Fruit fly (Drosophila melanogaster) whole organism, embryonic: ENCODE results near the gene CG15358.
A peak's percentile ranks its signal among the peaks of the same experiment; 100 is the strongest.

Experiments used
- Antp ChIP-seq: fragments of 200-800 bp; sonication (Bioruptor generic); optimal IDR thresholded peaks from 3 replicates; lab custom pipeline; 2016; ENCODE audit warnings: missing biosample characterization, missing genetic modification characterization
- B-H1 ChIP-seq: fragments of 200-800 bp; sonication (Bioruptor generic); IDR thresholded peaks from 3 replicates; pipeline ENCODE4 v1.3.6; 2022; ENCODE audit warnings: missing biosample characterization, missing genetic modification characterization
- Bgb ChIP-seq: fragments of 200-800 bp; sonication (Bioruptor generic); IDR thresholded peaks from 2 replicates; pipeline ENCODE4 v1.3.6; 2022; ENCODE audit warnings: missing biosample characterization, missing genetic modification characterization; ENCODE audit not compliant: partially characterized antibody
- CG11247 ChIP-seq: fragments of 200-800 bp; sonication (Bioruptor generic); IDR thresholded peaks from 2 replicates; pipeline ENCODE4 v1.3.6; 2022; ENCODE audit warnings: missing biosample characterization, missing genetic modification characterization
- CG11398 ChIP-seq: fragments of 200-800 bp; sonication (Bioruptor generic); optimal IDR thresholded peaks from 2 replicates; lab custom pipeline; 2016; ENCODE audit warnings: missing biosample characterization, missing genetic modification characterization
- CG12071 ChIP-seq: fragments of 200-800 bp; sonication (Bioruptor generic); optimal IDR thresholded peaks from 3 replicates; lab custom pipeline; 2018; ENCODE audit warnings: missing biosample characterization, mild to moderate bottlenecking, missing genetic modification characterization
- CG12219 ChIP-seq: fragments of 200-800 bp; sonication (Bioruptor generic); optimal IDR thresholded peaks from 3 replicates; lab custom pipeline; 2018; ENCODE audit warnings: missing biosample characterization, mild to moderate bottlenecking, missing genetic modification characterization
- CG15514 ChIP-seq: fragments of 200-800 bp; sonication (Bioruptor generic); optimal IDR thresholded peaks from 3 replicates; lab custom pipeline; 2017; ENCODE audit warnings: missing biosample characterization, missing genetic modification characterization, mild to moderate bottlenecking, moderate library complexity, missing genetic modification reagents
- CG17612 ChIP-seq: fragments of 200-800 bp; sonication (Bioruptor generic); IDR thresholded peaks from 2 replicates; pipeline ENCODE4 v1.3.6; 2022; ENCODE audit warnings: missing biosample characterization, missing genetic modification characterization
- CG1832 ChIP-seq: fragments of 200-800 bp; sonication (Bioruptor generic); optimal IDR thresholded peaks from 2 replicates; lab custom pipeline; 2017; ENCODE audit warnings: missing biosample characterization, mild to moderate bottlenecking, missing genetic modification characterization, inconsistent platforms
- CG2120 ChIP-seq: fragments of 200-800 bp; sonication (Bioruptor generic); optimal IDR thresholded peaks from 3 replicates; lab custom pipeline; 2016; ENCODE audit warnings: missing biosample characterization, missing genetic modification characterization
- CG2129 ChIP-seq: fragments of 200-800 bp; sonication (Bioruptor generic); IDR thresholded peaks from 2 replicates; pipeline ENCODE4 v1.3.6; 2022; ENCODE audit warnings: missing biosample characterization, missing genetic modification characterization; ENCODE audit not compliant: partially characterized antibody
- CG34376 ChIP-seq: fragments of 200-800 bp; sonication (Bioruptor generic); optimal IDR thresholded peaks from 2 replicates; lab custom pipeline; 2018; ENCODE audit warnings: missing biosample characterization, mild to moderate bottlenecking, missing genetic modification characterization
- CG6813 ChIP-seq: fragments of 200-800 bp; sonication (Bioruptor generic); optimal IDR thresholded peaks from 2 replicates; lab custom pipeline; 2017; ENCODE audit warnings: missing biosample characterization, missing genetic modification characterization, mild to moderate bottlenecking, moderate library complexity, missing genetic modification reagents
- CG7839 ChIP-seq: fragments of 200-800 bp; sonication (Bioruptor generic); optimal IDR thresholded peaks from 3 replicates; lab custom pipeline; 2018; ENCODE audit warnings: missing biosample characterization, mild to moderate bottlenecking, missing genetic modification characterization, moderate library complexity
- CG8924 ChIP-seq: fragments of 200-800 bp; optimal IDR thresholded peaks from 3 replicates; lab custom pipeline; 2019; ENCODE audit warnings: missing biosample characterization, mild to moderate bottlenecking, missing genetic modification characterization, moderate library complexity
- CG9817 ChIP-seq: fragments of 200-800 bp; sonication (Bioruptor generic); optimal IDR thresholded peaks from 2 replicates; lab custom pipeline; 2018; ENCODE audit warnings: missing biosample characterization, mild to moderate bottlenecking, missing genetic modification characterization, moderate library complexity
- Dek ChIP-seq: fragments of 200-800 bp; sonication (Bioruptor generic); optimal IDR thresholded peaks from 3 replicates; lab custom pipeline; 2019; ENCODE audit warnings: missing biosample characterization, mild to moderate bottlenecking, missing genetic modification characterization, moderate library complexity
- Doc3 ChIP-seq: fragments of 200-800 bp; sonication (Bioruptor generic); IDR thresholded peaks from 3 replicates; pipeline ENCODE4 v1.3.6; 2022; ENCODE audit warnings: missing biosample characterization, missing genetic modification characterization; ENCODE audit not compliant: partially characterized antibody
- Dp ChIP-seq: fragments of 200-800 bp; sonication (Bioruptor generic); optimal IDR thresholded peaks from 2 replicates; lab custom pipeline; 2018; ENCODE audit warnings: missing biosample characterization, mild to moderate bottlenecking, missing genetic modification characterization, moderate library complexity
- Drgx ChIP-seq: fragments of 200-800 bp; sonication (Bioruptor generic); IDR thresholded peaks from 2 replicates; pipeline ENCODE4 v1.3.6; 2022; ENCODE audit warnings: missing biosample characterization, missing genetic modification characterization
- Elba2 ChIP-seq: fragments of 200-800 bp; sonication (Bioruptor generic); optimal IDR thresholded peaks from 3 replicates; lab custom pipeline; 2016; ENCODE audit warnings: missing biosample characterization, missing genetic modification characterization
- Ets65A ChIP-seq: fragments of 200-800 bp; sonication (Bioruptor generic); peaks from one replicate; lab custom pipeline; 2016; ENCODE audit warnings: missing biosample characterization, missing genetic modification characterization
- HLH3B ChIP-seq: fragments of 200-800 bp; sonication (Bioruptor generic); IDR thresholded peaks from 2 replicates; pipeline ENCODE4 v1.3.6; 2022; ENCODE audit warnings: missing biosample characterization, missing genetic modification characterization
- HmgZ ChIP-seq: fragments of 200-800 bp; sonication (Bioruptor generic); optimal IDR thresholded peaks from 2 replicates; lab custom pipeline; 2018; ENCODE audit warnings: missing biosample characterization, mild to moderate bottlenecking, missing genetic modification characterization
- Hsf ChIP-seq: fragments of 200-800 bp; sonication (Bioruptor generic); optimal IDR thresholded peaks from 3 replicates; lab custom pipeline; 2016; ENCODE audit warnings: missing biosample characterization, missing genetic modification characterization
- Lim3 ChIP-seq: fragments of 200-800 bp; sonication (Bioruptor generic); IDR thresholded peaks from 2 replicates; pipeline ENCODE4 v1.3.6; 2022; ENCODE audit warnings: missing biosample characterization, missing genetic modification characterization
- Mrtf ChIP-seq: fragments of 200-800 bp; sonication (Bioruptor generic); IDR thresholded peaks from 3 replicates; pipeline ENCODE4 v1.3.6; 2022; ENCODE audit warnings: missing biosample characterization, missing genetic modification characterization
- Poxn ChIP-seq: fragments of 200-800 bp; sonication (Bioruptor generic); IDR thresholded peaks from 2 replicates; pipeline ENCODE4 v1.3.6; 2022; ENCODE audit warnings: missing biosample characterization, missing genetic modification characterization
- Ptx1 ChIP-seq: fragments of 200-800 bp; sonication (Bioruptor generic); IDR thresholded peaks from 2 replicates; pipeline ENCODE4 v1.3.6; 2022; ENCODE audit warnings: missing biosample characterization, missing genetic modification characterization
- Sox100B ChIP-seq: fragments of 200-800 bp; sonication (Bioruptor generic); optimal IDR thresholded peaks from 3 replicates; lab custom pipeline; 2018; ENCODE audit warnings: missing biosample characterization, mild to moderate bottlenecking, missing genetic modification characterization
- Sox102F ChIP-seq: fragments of 200-800 bp; sonication (Bioruptor generic); optimal IDR thresholded peaks from 2 replicates; lab custom pipeline; 2018; ENCODE audit warnings: missing biosample characterization, mild to moderate bottlenecking, missing genetic modification characterization, moderate library complexity
- Trl ChIP-seq, 3 experiments: fragments of >200 bp in 2 of 3; fragments of 200-800 bp in 1 of 3; sonication (Bioruptor generic) in 1 of 3; optimal IDR thresholded peaks; 2 replicates in 1 of 3; 3 replicates in 2 of 3; lab custom pipeline; 2016 to 2017; ENCODE audit warnings: missing biosample characterization in 1 of 3, missing genetic modification characterization in 1 of 3
- ap ChIP-seq: fragments of 200-800 bp; sonication (Bioruptor generic); IDR thresholded peaks from 2 replicates; pipeline ENCODE4 v1.3.6; 2022; ENCODE audit warnings: missing biosample characterization, missing genetic modification characterization
- dpn ChIP-seq, 2 experiments: fragments of 200-800 bp; sonication (Bioruptor generic); optimal IDR thresholded peaks; 3 replicates each; lab custom pipeline; 2016; ENCODE audit warnings: missing biosample characterization in 2 of 2, missing genetic modification characterization in 2 of 2
- emc ChIP-seq: fragments of 200-800 bp; sonication (Bioruptor generic); optimal IDR thresholded peaks from 2 replicates; lab custom pipeline; 2016; ENCODE audit warnings: missing biosample characterization, missing genetic modification characterization
- esg ChIP-seq: fragments of 200-800 bp; sonication (Bioruptor generic); conservative IDR thresholded peaks from 2 replicates; pipeline ENCODE4 v1.3.6; 2022; ENCODE audit warnings: missing biosample characterization, missing genetic modification characterization
- ewg ChIP-seq: fragments of 200-800 bp; sonication (Bioruptor generic); optimal IDR thresholded peaks from 3 replicates; lab custom pipeline; 2017; ENCODE audit warnings: mild to moderate bottlenecking, missing biosample characterization, missing genetic modification reagents, missing genetic modification characterization
- jigr1 ChIP-seq: fragments of 200-800 bp; sonication (Bioruptor generic); IDR thresholded peaks from 3 replicates; pipeline ENCODE4 v1.3.6; 2022; ENCODE audit warnings: missing biosample characterization, missing genetic modification characterization
- kay ChIP-seq: fragments of 200-800 bp; sonication (Bioruptor generic); optimal IDR thresholded peaks from 2 replicates; lab custom pipeline; 2016; ENCODE audit warnings: missing biosample characterization, missing genetic modification characterization
- knrl ChIP-seq: fragments of 200-800 bp; sonication (Bioruptor generic); IDR thresholded peaks from 3 replicates; pipeline ENCODE4 v1.3.6; 2022; ENCODE audit warnings: missing biosample characterization, missing genetic modification characterization; ENCODE audit not compliant: partially characterized antibody
- onecut ChIP-seq: fragments of 200-800 bp; sonication (Bioruptor generic); IDR thresholded peaks from 2 replicates; pipeline ENCODE4 v1.3.6; 2022; ENCODE audit warnings: missing biosample characterization, missing genetic modification characterization
- org-1 ChIP-seq: fragments of 200-800 bp; sonication (Bioruptor generic); optimal IDR thresholded peaks from 2 replicates; lab custom pipeline; 2017; ENCODE audit warnings: missing biosample characterization, missing genetic modification characterization
- pan ChIP-seq, 4 experiments: fragments of >200 bp in 3 of 4; fragments of 200-800 bp in 1 of 4; sonication (Bioruptor generic) in 1 of 4; optimal IDR thresholded peaks in 3 of 4; IDR thresholded peaks in 1 of 4; 2 replicates each; pipeline versions ENCODE4 v1.3.6 to Lab custom; 2017 to 2022; ENCODE audit warnings: missing biosample characterization in 2 of 4, missing genetic modification characterization in 2 of 4, mixed read lengths in 1 of 4
- sd ChIP-seq: fragments of 200-800 bp; sonication (Bioruptor generic); optimal IDR thresholded peaks from 3 replicates; lab custom pipeline; 2018; ENCODE audit warnings: missing biosample characterization, mild to moderate bottlenecking, missing genetic modification characterization, moderate library complexity
- sens-2 ChIP-seq: fragments of 200-800 bp; sonication (Bioruptor generic); IDR thresholded peaks from 2 replicates; pipeline ENCODE4 v1.3.6; 2022; ENCODE audit warnings: missing biosample characterization, missing genetic modification characterization
- slbo ChIP-seq: fragments of 200-800 bp; sonication (Bioruptor generic); IDR thresholded peaks from 2 replicates; pipeline ENCODE4 v1.3.6; 2022; ENCODE audit warnings: missing biosample characterization, missing genetic modification characterization
- slp2 ChIP-seq: fragments of 200-800 bp; sonication (Bioruptor generic); optimal IDR thresholded peaks from 2 replicates; lab custom pipeline; 2016; ENCODE audit warnings: missing biosample characterization, missing genetic modification characterization

CG15358 gene

dm6 chr2L:1837717-1838368 lies 45.2 kb downstream of the CG15358 start (continued):
- TF ChIP-seq kay (no peak), CG7839 (tag; lab: Kevin White, UChicago) (peak; percentile 46), slp2 (no peak), Ptx1 (peak; percentile 57), CG2129 (GFP tag; lab: Robert Waterston, UW) (no peak), Hsf (GFP tag; lab: Kevin White, UChicago) (peak; percentile 4), Elba2 (no peak), HLH3B (GFP tag; lab: Robert Waterston, UW) (0 out of 2 replicates have a peak, but pooled peaks have one; percentile 29), CG17612 (no peak), Mrtf (GFP tag; lab: Robert Waterston, UW) (peak; percentile 45; the same call in 1 of the 3 replicates), knrl (no peak), Bgb (GFP tag; lab: Robert Waterston, UW) (no peak), Ets65A (GFP tag; lab: Kevin White, UChicago) (peak; percentile 91), CG11398 (GFP tag; lab: Kevin White, UChicago) (no peak), CG9817 (peak; percentile 35), pan (optimal IDR thresholded peaks at IDR 0.05; lab: Kevin White, UChicago) (no peak), pan (GFP tag; optimal IDR thresholded peaks at IDR 0.05 in 1 of 2, IDR thresholded peaks at IDR 0.05 in 1 of 2) (peak in 1 of 2 experiments; percentile 60), sens-2 (GFP tag; lab: Robert Waterston, UW) (no peak), CG12219 (peak; percentile 8), org-1 (GFP tag; lab: Kevin White, UChicago) (peak; percentile 46), Lim3 (GFP tag; lab: Robert Waterston, UW) (no peak), ewg (peak; percentile 0), CG34376 (GFP tag; lab: Kevin White, UChicago) (no peak), Dp (GFP tag; lab: Kevin White, UChicago) (no peak), sd (tag; lab: Kevin White, UChicago) (no peak), jigr1 (GFP tag; lab: Robert Waterston, UW) (no peak), Trl (optimal IDR thresholded peaks at IDR 0.05; lab: Kevin White, UChicago) (no peak), Trl (GFP tag; optimal IDR thresholded peaks at IDR 0.05; lab: Kevin White, UChicago) (peak; percentile 20), Doc3 (GFP tag; lab: Robert Waterston, UW) (no peak), CG15514 (GFP tag; lab: Kevin White, UChicago) (peak; percentile 39), emc (GFP tag; lab: Kevin White, UChicago) (no peak), slbo (GFP tag; lab: Robert Waterston, UW) (peak; percentile 53), Poxn (GFP tag; lab: Robert Waterston, UW) (0 out of 2 replicates have a peak, but pooled peaks have one; percentile 30), Sox102F (peak; percentile 41), CG12071 (GFP tag; lab: Kevin White, UChicago) (peak; percentile 7), Antp (peak; percentile 54), CG8924 (tag; lab: Kevin White, UChicago) (peak; percentile 32), HmgZ (peak; percentile 15), Drgx (GFP tag; lab: Robert Waterston, UW) (no peak), CG1832 (GFP tag; lab: Kevin White, UChicago) (no peak), Sox100B (GFP tag; lab: Kevin White, UChicago) (no peak), onecut (GFP tag; lab: Robert Waterston, UW) (0 out of 2 replicates have a peak, but pooled peaks have one; percentile 13), ap (GFP tag; lab: Robert Waterston, UW) (no peak), B-H1 (GFP tag; lab: Robert Waterston, UW) (0 out of 3 replicates have a peak, but pooled peaks have one; percentile 21), CG6813 (GFP tag; lab: Kevin White, UChicago) (peak; percentile 13), CG11247 (GFP tag; lab: Robert Waterston, UW) (no peak), esg (GFP tag; lab: Robert Waterston, UW) (peak; percentile 22; the same call in 1 of the 2 replicates), Dek (tag; lab: Kevin White, UChicago) (peak; percentile 45), CG2120 (GFP tag; lab: Kevin White, UChicago) (peak; percentile 48), dpn (GFP tag; optimal IDR thresholded peaks at IDR 0.05; lab: Kevin White, UChicago) (peak; percentile 6 to 22)
